Worm (Caenorhabditis elegans): ENCODE data around the gene sdz-11.

The sdz-11 gene

DNA sequence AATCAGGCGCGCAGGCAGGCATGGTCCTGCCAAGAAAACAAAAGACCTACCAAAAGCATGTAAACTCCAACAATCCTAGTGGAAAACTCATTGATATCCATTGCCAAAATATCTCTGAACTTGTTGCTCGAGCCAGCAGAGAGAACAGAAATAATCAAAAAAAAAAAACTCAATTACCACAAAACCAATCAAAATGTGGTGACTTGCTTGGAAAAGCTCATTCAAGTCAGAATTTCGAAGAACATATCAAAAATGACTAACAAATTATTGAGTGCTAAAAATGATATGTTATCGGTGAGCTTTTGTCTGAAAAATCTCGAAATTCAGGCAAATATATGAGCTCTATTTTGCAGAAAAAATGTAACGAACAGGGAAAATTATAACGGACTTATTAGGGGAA lies 50.8 kb downstream of the sdz-11 start, which contains the start of gene srx-105:
Gene srx-105, minus strand, starts transcription at position 101 of the 400 bp plus-strand sequence.
- TF ChIP-seq nhr-11 (tag; optimal IDR thresholded peaks at IDR 0.05): no peak
- no peak for TF ChIP-seq hlh-13 (GFP tag; optimal IDR thresholded peaks at IDR 0.05)
- TF ChIP-seq ref-2 (tag; optimal IDR thresholded peaks at IDR 0.05): no peak
- no peak for TF ChIP-seq ceh-34 (tag; optimal IDR thresholded peaks at IDR 0.05)
- no peak for TF ChIP-seq ceh-24 (tag; optimal IDR thresholded peaks at IDR 0.05)
- TF ChIP-seq npax-4 (tag; optimal IDR thresholded peaks at IDR 0.05): no peak
- no peak for TF ChIP-seq ceh-9 (tag; optimal IDR thresholded peaks at IDR 0.05)
- no peak for TF ChIP-seq ets-4 (tag; optimal IDR thresholded peaks at IDR 0.05)
- no peak for TF ChIP-seq pha-4 (tag; optimal IDR thresholded peaks at IDR 0.05)
- no peak for TF ChIP-seq fkh-10 (GFP tag; optimal IDR thresholded peaks at IDR 0.05)
- no peak for TF ChIP-seq hlh-8 (tag; optimal IDR thresholded peaks at IDR 0.05)
- TF ChIP-seq dmd-4 (tag; optimal IDR thresholded peaks at IDR 0.05; ENCODE audit: borderline replicate concordance): no peak

Data from whole organism, late embryonic.